Fruit fly (Drosophila melanogaster) S2 (cell line): ENCODE results near the gene Drp1.

Source experiments
- CG8478 ChIP-seq: fragments of >200 bp; optimal IDR thresholded peaks from 2 replicates; lab custom pipeline; 2018
- CTCF ChIP-seq, 2 experiments: fragments of >200 bp; optimal IDR thresholded peaks; 2 replicates each; lab custom pipeline; 2018

DNA sequence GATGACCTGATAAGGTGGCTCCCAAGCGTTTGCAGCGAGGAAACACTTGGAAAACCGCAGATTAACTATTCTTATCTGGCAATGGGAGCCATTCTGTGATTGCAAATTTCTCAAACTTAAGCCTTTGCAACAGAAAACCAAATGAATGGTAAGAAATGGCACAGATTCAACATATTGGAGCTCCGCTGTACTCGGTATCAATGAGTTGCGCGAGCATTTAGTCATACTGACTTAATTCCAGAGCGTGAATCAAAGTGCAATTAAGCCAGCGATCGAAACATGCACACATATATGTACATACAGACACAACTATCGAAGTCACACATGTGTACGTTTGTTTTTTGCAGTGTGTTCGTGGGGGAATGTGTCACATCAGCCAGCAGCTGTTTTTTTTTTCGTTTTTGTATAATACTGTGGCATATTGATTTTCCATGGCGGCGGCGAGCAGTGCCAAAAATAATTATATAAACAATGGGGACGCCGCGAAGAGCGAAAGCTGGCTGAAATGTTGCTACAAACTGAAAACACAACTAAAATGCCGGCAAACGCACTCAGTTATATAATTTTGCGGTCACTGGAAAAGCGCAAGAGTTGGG lies 671 bp downstream of the Drp1 start:
- TF ChIP-seq CTCF (optimal IDR thresholded peaks at IDR 0.05; lab: Kevin White, UChicago) (no peak), CG8478 (lab: Kevin White, UChicago) (no peak)
